Worm (Caenorhabditis elegans) whole organism, L3 larva: Measurements from ENCODE around the gene F42E8.1.
A peak's percentile ranks its signal among the peaks of the same experiment; 100 is the strongest.

Experiments used
- R02D3.7 ChIP-seq: fragments of 150-350 bp; optimal IDR thresholded peaks from 2 replicates; lab custom pipeline; 2014; ENCODE audit warnings: missing biosample characterization, missing genetic modification characterization
- ZK546.5 ChIP-seq: sonication (generic microtip); optimal IDR thresholded peaks from 2 replicates; lab custom pipeline; 2017; ENCODE audit warnings: missing biosample characterization, missing genetic modification characterization
- aly-2 ChIP-seq: fragments of 150-350 bp; optimal IDR thresholded peaks from 2 replicates; lab custom pipeline; 2014; ENCODE audit warnings: missing biosample characterization, missing genetic modification characterization
- ama-1 ChIP-seq: fragments of 150-350 bp; optimal IDR thresholded peaks from 2 replicates; lab custom pipeline; 2018
- ceh-16 ChIP-seq: sonication (generic microtip); optimal IDR thresholded peaks from 2 replicates; lab custom pipeline; 2017; ENCODE audit warnings: missing biosample characterization, missing genetic modification characterization
- ceh-28 ChIP-seq: fragments of 150-350 bp; optimal IDR thresholded peaks from 2 replicates; lab custom pipeline; 2014; ENCODE audit warnings: missing biosample characterization, missing genetic modification reagents, missing genetic modification characterization
- ceh-82 ChIP-seq: fragments of 150-350 bp; optimal IDR thresholded peaks from 2 replicates; lab custom pipeline; 2014; ENCODE audit warnings: missing biosample characterization, missing genetic modification characterization
- ceh-9 ChIP-seq: sonication (generic microtip); optimal IDR thresholded peaks from 2 replicates; lab custom pipeline; 2018; ENCODE audit warnings: missing biosample characterization, missing genetic modification characterization
- daf-12 ChIP-seq: fragments of 150-350 bp; optimal IDR thresholded peaks from 2 replicates; lab custom pipeline; 2014; ENCODE audit warnings: missing biosample characterization, missing genetic modification reagents, missing genetic modification characterization
- egl-27 ChIP-seq: sonication (generic microtip); optimal IDR thresholded peaks from 4 replicates; lab custom pipeline; 2017; ENCODE audit warnings: missing biosample characterization, missing genetic modification reagents, missing genetic modification characterization
- egl-5 ChIP-seq: fragments of 150-350 bp; optimal IDR thresholded peaks from 2 replicates; lab custom pipeline; 2017; ENCODE audit warnings: missing biosample characterization, missing genetic modification reagents, missing genetic modification characterization, inconsistent platforms
- elt-1 ChIP-seq: fragments of 150-350 bp; optimal IDR thresholded peaks from 2 replicates; lab custom pipeline; 2014; ENCODE audit warnings: missing biosample characterization, missing genetic modification characterization
- elt-2 ChIP-seq: sonication (generic microtip); optimal IDR thresholded peaks from 2 replicates; lab custom pipeline; 2016; ENCODE audit warnings: missing genetic modification reagents, mild to moderate bottlenecking, missing genetic modification characterization, missing compliant biosample characterization
- elt-3 ChIP-seq, 3 experiments: fragments of 150-350 bp in 1 of 3; sonication (generic microtip) in 2 of 3; optimal IDR thresholded peaks; 2 replicates in 2 of 3; 4 replicates in 1 of 3; lab custom pipeline; 2014 to 2017; ENCODE audit warnings: missing biosample characterization in 3 of 3, missing genetic modification characterization in 3 of 3
- eor-1 ChIP-seq, 2 experiments: fragments of 150-350 bp; optimal IDR thresholded peaks; 2 replicates each; lab custom pipeline; 2014 to 2018; ENCODE audit warnings: missing biosample characterization in 2 of 2, missing genetic modification characterization in 2 of 2
- fkh-10 ChIP-seq: sonication (generic microtip); optimal IDR thresholded peaks from 2 replicates; lab custom pipeline; 2017; ENCODE audit warnings: missing biosample characterization, missing genetic modification reagents, missing genetic modification characterization
- fkh-2 ChIP-seq: fragments of 150-350 bp; optimal IDR thresholded peaks from 2 replicates; lab custom pipeline; 2014; ENCODE audit warnings: missing biosample characterization, missing genetic modification reagents, missing genetic modification characterization
- fos-1 ChIP-seq: fragments of 150-350 bp; optimal IDR thresholded peaks from 2 replicates; lab custom pipeline; 2014; ENCODE audit warnings: missing biosample characterization, missing genetic modification characterization
- hmg-11 ChIP-seq: sonication (generic microtip); optimal IDR thresholded peaks from 2 replicates; lab custom pipeline; 2016; ENCODE audit warnings: missing genetic modification characterization, missing compliant biosample characterization
- jun-1 ChIP-seq: fragments of 150-350 bp; optimal IDR thresholded peaks from 2 replicates; lab custom pipeline; 2014; ENCODE audit warnings: missing biosample characterization, missing genetic modification reagents, missing genetic modification characterization
- lin-15B ChIP-seq: fragments of 150-350 bp; optimal IDR thresholded peaks from 2 replicates; lab custom pipeline; 2014; ENCODE audit warnings: missing biosample characterization, missing genetic modification characterization
- lin-39 ChIP-seq: fragments of 150-350 bp; optimal IDR thresholded peaks from 2 replicates; lab custom pipeline; 2018; ENCODE audit warnings: missing biosample characterization, missing genetic modification reagents, missing genetic modification characterization
- lsy-12 ChIP-seq: sonication (generic microtip); optimal IDR thresholded peaks from 2 replicates; lab custom pipeline; 2016; ENCODE audit warnings: mild to moderate bottlenecking, missing genetic modification characterization, missing compliant biosample characterization
- mdl-1 ChIP-seq: fragments of 150-350 bp; optimal IDR thresholded peaks from 2 replicates; lab custom pipeline; 2014; ENCODE audit warnings: missing biosample characterization, missing genetic modification characterization
- mml-1 ChIP-seq: fragments of 150-350 bp; sonication (generic microtip); optimal IDR thresholded peaks from 3 replicates; lab custom pipeline; 2014; ENCODE audit warnings: missing biosample characterization, missing genetic modification characterization
- nfya-1 ChIP-seq: sonication (generic microtip); optimal IDR thresholded peaks from 2 replicates; lab custom pipeline; 2017; ENCODE audit warnings: missing genetic modification characterization, mild to moderate bottlenecking, missing compliant biosample characterization, antibody characterized with exemption, moderate library complexity; ENCODE audit not compliant: insufficient read depth
- nhr-11 ChIP-seq: fragments of 150-350 bp; optimal IDR thresholded peaks from 2 replicates; lab custom pipeline; 2014; ENCODE audit warnings: missing biosample characterization, missing genetic modification characterization
- nhr-12 ChIP-seq: fragments of 150-350 bp; optimal IDR thresholded peaks from 2 replicates; lab custom pipeline; 2014; ENCODE audit warnings: missing biosample characterization, missing genetic modification characterization
- nhr-23 ChIP-seq: fragments of 150-350 bp; optimal IDR thresholded peaks from 2 replicates; lab custom pipeline; 2014; ENCODE audit warnings: missing biosample characterization, missing genetic modification reagents, missing genetic modification characterization
- nhr-237 ChIP-seq: fragments of 150-350 bp; optimal IDR thresholded peaks from 2 replicates; lab custom pipeline; 2014; ENCODE audit warnings: missing biosample characterization, missing genetic modification characterization
- nhr-25 ChIP-seq: sonication (generic microtip); optimal IDR thresholded peaks from 2 replicates; lab custom pipeline; 2017; ENCODE audit warnings: missing biosample characterization, missing genetic modification characterization
- nhr-28 ChIP-seq: fragments of 150-350 bp; optimal IDR thresholded peaks from 2 replicates; lab custom pipeline; 2014; ENCODE audit warnings: missing biosample characterization, missing genetic modification characterization
- nhr-43 ChIP-seq: sonication (generic microtip); optimal IDR thresholded peaks from 2 replicates; lab custom pipeline; 2016; ENCODE audit warnings: mild to moderate bottlenecking, missing genetic modification characterization, missing compliant biosample characterization; ENCODE audit not compliant: poor library complexity, severe bottlenecking
- nhr-67 ChIP-seq: fragments of 150-350 bp; optimal IDR thresholded peaks from 2 replicates; lab custom pipeline; 2014; ENCODE audit warnings: missing biosample characterization, missing genetic modification characterization
- nhr-76 ChIP-seq: fragments of 150-350 bp; sonication (generic microtip); optimal IDR thresholded peaks from 5 replicates; lab custom pipeline; 2014; ENCODE audit warnings: missing biosample characterization, missing genetic modification characterization
- nhr-77 ChIP-seq: fragments of 150-350 bp; optimal IDR thresholded peaks from 2 replicates; lab custom pipeline; 2014; ENCODE audit warnings: missing biosample characterization, missing genetic modification characterization
- pha-4 ChIP-seq: fragments of 150-350 bp; optimal IDR thresholded peaks from 2 replicates; lab custom pipeline; 2014; ENCODE audit warnings: missing biosample characterization, missing genetic modification reagents, missing genetic modification characterization
- pqm-1 ChIP-seq: fragments of 150-350 bp; optimal IDR thresholded peaks from 2 replicates; lab custom pipeline; 2017; ENCODE audit warnings: missing biosample characterization, missing genetic modification characterization, inconsistent platforms
- sea-2 ChIP-seq: fragments of 150-350 bp; sonication (generic microtip); optimal IDR thresholded peaks from 4 replicates; lab custom pipeline; 2014; ENCODE audit warnings: missing biosample characterization, missing genetic modification reagents, missing genetic modification characterization
- skn-1 ChIP-seq: fragments of 150-350 bp; optimal IDR thresholded peaks from 2 replicates; lab custom pipeline; 2014; ENCODE audit warnings: missing biosample characterization, missing genetic modification characterization
- snpc-4 ChIP-seq: fragments of 150-350 bp; optimal IDR thresholded peaks from 2 replicates; lab custom pipeline; 2014; ENCODE audit warnings: missing biosample characterization, missing genetic modification characterization
- tbx-2 ChIP-seq: sonication (generic microtip); optimal IDR thresholded peaks from 2 replicates; lab custom pipeline; 2016; ENCODE audit warnings: mild to moderate bottlenecking, missing genetic modification characterization, missing compliant biosample characterization
- unc-39 ChIP-seq: sonication (generic microtip); optimal IDR thresholded peaks from 4 replicates; lab custom pipeline; 2017; ENCODE audit warnings: missing biosample characterization, missing genetic modification characterization
- unc-62 ChIP-seq: fragments of 150-350 bp; sonication (generic microtip); optimal IDR thresholded peaks from 4 replicates; lab custom pipeline; 2014; ENCODE audit warnings: missing biosample characterization, missing genetic modification reagents, missing genetic modification characterization
- zag-1 ChIP-seq: fragments of 150-350 bp; optimal IDR thresholded peaks from 2 replicates; lab custom pipeline; 2014; ENCODE audit warnings: missing biosample characterization, missing genetic modification characterization
- ztf-11 ChIP-seq: fragments of 150-350 bp; optimal IDR thresholded peaks from 2 replicates; lab custom pipeline; 2014; ENCODE audit warnings: missing biosample characterization, missing genetic modification characterization
- ztf-4 ChIP-seq: fragments of 150-350 bp; optimal IDR thresholded peaks from 2 replicates; lab custom pipeline; 2014; ENCODE audit warnings: missing biosample characterization, missing genetic modification characterization

F42E8.1 gene

DNA sequence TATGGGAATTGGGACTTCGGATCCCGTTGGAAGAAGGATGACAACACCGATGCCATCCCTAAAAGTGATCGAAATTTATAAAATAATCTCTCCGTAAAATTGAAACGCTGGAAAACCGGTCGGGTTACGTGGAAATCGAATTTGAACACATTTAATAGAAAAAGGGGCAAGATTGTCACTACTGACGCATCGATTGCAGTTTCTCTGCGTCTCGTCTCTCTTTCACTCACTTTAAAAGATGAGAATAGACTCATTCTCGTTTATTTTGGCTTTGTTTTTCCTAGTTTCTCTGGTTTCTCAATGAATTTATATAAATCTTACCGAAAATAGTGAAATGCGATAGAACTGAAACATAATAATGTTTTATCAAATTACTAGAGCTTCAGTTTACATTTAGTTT is 20.3 kb upstream of the F42E8.1 start, which contains the start of gene scyl-1:
Gene scyl-1 (minus strand): TSS at position 56 of the 400 bp plus-strand sequence.
- TF ChIP-seq aly-2 (tag; lab: Kevin White, UChicago) (no peak), elt-3 (tag; optimal IDR thresholded peaks at IDR 0.05; lab: Kevin White, UChicago) (no peak), egl-27 (tag; lab: Kevin White, UChicago) (peak; percentile 13), elt-1 (peak; percentile 18), ceh-9 (no peak), nhr-43 (tag; lab: Kevin White, UChicago) (peak; percentile 91), fos-1 (tag; lab: Kevin White, UChicago) (no peak), daf-12 (tag; lab: Kevin White, UChicago) (no peak), elt-2 (tag; lab: Kevin White, UChicago) (peak; percentile 45), egl-5 (tag; lab: Kevin White, UChicago) (no peak), sea-2 (GFP tag; lab: Kevin White, UChicago) (no peak), nhr-237 (no peak), nhr-25 (tag; lab: Kevin White, UChicago) (peak; percentile 69), nhr-28 (tag; lab: Kevin White, UChicago) (no peak), mdl-1 (no peak), eor-1 (tag; optimal IDR thresholded peaks at IDR 0.05; lab: Kevin White, UChicago) (no peak), lin-15B (tag; lab: Kevin White, UChicago) (peak; percentile 69), R02D3.7 (tag; lab: Kevin White, UChicago) (peak; percentile 40), ama-1 (no peak), ceh-82 (no peak), lin-39 (tag; lab: Kevin White, UChicago) (peak; percentile 26), nfya-1 (tag; lab: Kevin White, UChicago) (peak; percentile 74), nhr-12 (tag; lab: Kevin White, UChicago) (no peak), hmg-11 (peak; percentile 87), tbx-2 (tag; lab: Kevin White, UChicago) (peak; percentile 48), nhr-77 (tag; lab: Kevin White, UChicago) (peak; percentile 1), fkh-2 (tag; lab: Kevin White, UChicago) (no peak), snpc-4 (tag; lab: Kevin White, UChicago) (peak; percentile 45), ztf-11 (tag; lab: Kevin White, UChicago) (no peak), nhr-11 (tag; lab: Kevin White, UChicago) (no peak), mml-1 (tag; lab: Kevin White, UChicago) (no peak), lsy-12 (peak; percentile 30), skn-1 (tag; lab: Kevin White, UChicago) (no peak), pha-4 (tag; lab: Kevin White, UChicago) (peak; percentile 75), ZK546.5 (tag; lab: Kevin White, UChicago) (no peak), ceh-28 (tag; lab: Kevin White, UChicago) (peak; percentile 62), unc-39 (tag; lab: Kevin White, UChicago) (no peak), nhr-76 (tag; lab: Kevin White, UChicago) (no peak), zag-1 (tag; lab: Kevin White, UChicago) (no peak), unc-62 (GFP tag; lab: Kevin White, UChicago) (no peak), jun-1 (tag; lab: Kevin White, UChicago) (peak; percentile 62), fkh-10 (GFP tag; lab: Kevin White, UChicago) (no peak), ceh-16 (tag; lab: Kevin White, UChicago) (no peak), nhr-23 (peak; percentile 94), nhr-67 (no peak), pqm-1 (peak; percentile 20), ztf-4 (tag; lab: Kevin White, UChicago) (no peak)
